Worm (Caenorhabditis elegans): ENCODE data around the gene Y43F8B.18.

DNA sequence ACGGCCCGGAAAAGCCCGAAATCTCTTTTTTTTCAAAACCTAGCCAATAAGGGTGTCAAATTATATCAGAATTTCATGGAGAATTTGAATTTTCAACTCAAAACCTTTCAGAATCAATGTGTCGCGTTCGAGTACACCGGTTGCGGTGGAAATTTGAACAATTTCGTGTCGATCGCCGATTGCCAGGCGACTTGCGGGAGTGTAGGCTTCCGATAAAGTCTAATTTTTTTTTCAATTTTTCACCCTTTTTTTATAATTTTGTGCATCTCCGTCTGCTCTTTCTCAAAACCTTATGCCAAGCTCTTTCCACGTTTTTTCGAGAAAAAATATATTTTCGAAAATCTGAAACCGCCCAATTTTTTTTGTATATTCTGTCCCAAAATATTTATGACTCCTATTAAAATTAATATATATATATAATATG is 33.7 kb downstream of the Y43F8B.18 start:
- TF ChIP-seq hlh-4 (tag; optimal IDR thresholded peaks at IDR 0.05) (no peak), rnt-1 (tag; optimal IDR thresholded peaks at IDR 0.05) (no peak), zag-1 (tag; optimal IDR thresholded peaks at IDR 0.05) (no peak), nhr-11 (tag; optimal IDR thresholded peaks at IDR 0.05) (no peak), unc-30 (tag; optimal IDR thresholded peaks at IDR 0.05) (no peak), dsc-1 (tag; optimal IDR thresholded peaks at IDR 0.05) (no peak), jun-1 (tag; optimal IDR thresholded peaks at IDR 0.05) (no peak), ceh-82 (tag; optimal IDR thresholded peaks at IDR 0.05) (no peak), ztf-11 (tag; optimal IDR thresholded peaks at IDR 0.05) (no peak), blmp-1 (tag; optimal IDR thresholded peaks at IDR 0.05) (no peak), alr-1 (tag; optimal IDR thresholded peaks at IDR 0.05; ENCODE audit: borderline replicate concordance) (no peak), unc-86 (tag; optimal IDR thresholded peaks at IDR 0.05) (no peak), sox-4 (tag; optimal IDR thresholded peaks at IDR 0.05) (no peak), pqm-1 (tag; optimal IDR thresholded peaks at IDR 0.05) (no peak)

All from whole organism, L1 larva.